Worm (Caenorhabditis elegans): Measurements from ENCODE around the gene C38D9.2.

The C38D9.2 gene

ce11 chrV:17531410-17531809 is 35.5 kb upstream of the C38D9.2 start, which contains the start of gene C18D4.4:
Gene C18D4.4, minus strand, starts transcription at chrV:17531510.
- TF ChIP-seq hrde-1 (tag; optimal IDR thresholded peaks at IDR 0.05; ENCODE audit: borderline replicate concordance) (no peak), ztf-22 (GFP tag; optimal IDR thresholded peaks at IDR 0.05) (no peak), B0336.3 (GFP tag; IDR thresholded peaks at IDR 0.05) (no peak), D2030.7 (GFP tag; IDR thresholded peaks at IDR 0.05) (no peak), mel-28 (tag; optimal IDR thresholded peaks at IDR 0.05; ENCODE audit: borderline replicate concordance) (no peak), ceh-91 (GFP tag; IDR thresholded peaks at IDR 0.05) (no peak), C17E4.6 (GFP tag; IDR thresholded peaks at IDR 0.05) (no peak), Y95B8A.8 (GFP tag; IDR thresholded peaks at IDR 0.05) (no peak), T07F8.4 (tag; optimal IDR thresholded peaks at IDR 0.05) (no peak), Y79H2A.3 (GFP tag; conservative IDR thresholded peaks at IDR 0.05) (no peak), let-526 (GFP tag; IDR thresholded peaks at IDR 0.05) (no peak), cebp-2 (GFP tag; IDR thresholded peaks at IDR 0.05) (no peak), unc-62 (GFP tag; optimal IDR thresholded peaks at IDR 0.05) (no peak), hmg-1.2 (GFP tag; IDR thresholded peaks at IDR 0.05) (no peak), unc-130 (GFP tag; optimal IDR thresholded peaks at IDR 0.05) (no peak), F37B4.10 (GFP tag; IDR thresholded peaks at IDR 0.05) (no peak), F52B5.7 (tag; optimal IDR thresholded peaks at IDR 0.05) (no peak), rec-8 (tag; optimal IDR thresholded peaks at IDR 0.05) (no peak)

- TF ChIP-seq Y79H2A.3 (GFP tag; conservative IDR thresholded peaks at IDR 0.05), result no peak
- no peak for TF ChIP-seq madf-10 (tag; optimal IDR thresholded peaks at IDR 0.05)
- TF ChIP-seq somi-1 (GFP tag; optimal IDR thresholded peaks at IDR 0.05), result no peak
- TF ChIP-seq C17E4.6 (GFP tag; IDR thresholded peaks at IDR 0.05), result no peak
- no peak for TF ChIP-seq bed-1 (GFP tag; IDR thresholded peaks at IDR 0.05)
- no peak for TF ChIP-seq aptf-2 (GFP tag; conservative IDR thresholded peaks at IDR 0.05)
- no peak for TF ChIP-seq unc-62 (GFP tag; optimal IDR thresholded peaks at IDR 0.05)
- no peak for TF ChIP-seq B0336.3 (GFP tag; IDR thresholded peaks at IDR 0.05)
- no peak for TF ChIP-seq ztf-25 (GFP tag; IDR thresholded peaks at IDR 0.05)
- no peak for TF ChIP-seq dpl-1 (GFP tag; optimal IDR thresholded peaks at IDR 0.05)
- no peak for TF ChIP-seq ztf-6 (GFP tag; IDR thresholded peaks at IDR 0.05)
Observed at ce11 chrV:17532686-17533085, 34.3 kb upstream of the C38D9.2 start, which contains the start of gene C18D4.3. Gene C18D4.3, minus strand, starts transcription at chrV:17532786.

ce11 chrV:17533200-17533599 is 33.8 kb upstream of the C38D9.2 start:
- TF ChIP-seq pbrm-1 (GFP tag; IDR thresholded peaks at IDR 0.05), result no peak
- TF ChIP-seq F37B4.10 (GFP tag; IDR thresholded peaks at IDR 0.05), result no peak
- TF ChIP-seq mcd-1 (GFP tag; IDR thresholded peaks at IDR 0.05), result no peak
- no peak for TF ChIP-seq tlf-1 (GFP tag; optimal IDR thresholded peaks at IDR 0.05)
- TF ChIP-seq Y95B8A.8 (GFP tag; IDR thresholded peaks at IDR 0.05), result no peak
- TF ChIP-seq hmg-20 (GFP tag; IDR thresholded peaks at IDR 0.05), result no peak
- no peak for TF ChIP-seq sdz-38 (tag; optimal IDR thresholded peaks at IDR 0.05)
- TF ChIP-seq zfh-2 (GFP tag; conservative IDR thresholded peaks at IDR 0.05), result no peak
- no peak for TF ChIP-seq mel-28 (tag; optimal IDR thresholded peaks at IDR 0.05; ENCODE audit: borderline replicate concordance)

DNA sequence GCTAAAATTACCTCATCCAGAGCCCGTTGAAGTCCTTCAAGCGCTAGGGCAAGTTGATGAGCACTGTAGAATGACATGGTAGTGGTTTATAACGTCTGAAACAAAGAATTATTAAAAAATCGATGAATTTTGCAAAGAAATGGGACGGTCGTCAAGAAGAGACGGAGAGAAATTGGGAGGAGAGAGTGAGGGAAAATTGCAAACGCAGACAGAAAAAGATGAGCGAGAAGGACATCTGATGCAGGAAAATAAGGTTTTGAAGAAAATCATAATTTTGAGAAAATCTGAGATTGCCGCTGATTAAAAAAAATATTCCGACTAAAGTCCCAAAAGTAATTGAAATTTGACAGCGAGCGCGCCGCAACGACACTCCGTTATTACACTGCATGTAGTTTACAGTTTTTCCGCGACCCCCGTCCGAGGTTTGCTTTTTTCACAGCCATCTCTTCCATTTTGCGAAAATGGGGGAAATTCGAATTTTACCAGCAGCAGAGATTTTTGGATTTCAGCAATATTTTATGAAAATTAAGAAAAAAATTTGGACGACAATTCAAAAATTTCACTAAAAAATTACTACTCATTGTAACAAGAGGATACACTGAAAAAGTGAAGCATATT is 28.6 kb upstream of the C38D9.2 start, which contains the start of gene C18D4.6:
TSS of gene C18D4.6 (minus strand) at position 97 of the 618 bp plus-strand sequence.
- TF ChIP-seq akir-1 (GFP tag; optimal IDR thresholded peaks at IDR 0.05) (no peak), attf-3 (GFP tag; conservative IDR thresholded peaks at IDR 0.05) (peak; percentile 79), lin-35 (GFP tag; optimal IDR thresholded peaks at IDR 0.05) (peak in 1 of 3 experiments; percentile 22), hmg-1.2 (GFP tag; IDR thresholded peaks at IDR 0.05) (peak; percentile 91)

Data from whole organism, young adult.